Worm (Caenorhabditis elegans) whole organism, L1 larva: Measurements from ENCODE around the gene C03B1.3.

Source experiments
- egl-13 ChIP-seq: sonication (generic microtip); optimal IDR thresholded peaks from 2 replicates; lab custom pipeline; 2016; ENCODE audit warnings: missing genotype, missing genetic modification reagents, missing genetic modification characterization, missing compliant biosample characterization
- elt-3 ChIP-seq, 6 experiments: fragments of 150-350 bp in 1 of 6; sonication (generic microtip); optimal IDR thresholded peaks; 2 replicates each; lab custom pipeline; 2017 to 2018; ENCODE audit warnings: missing biosample characterization in 6 of 6, missing genetic modification characterization in 6 of 6, inconsistent platforms in 1 of 6
- lin-15B ChIP-seq: fragments of 150-350 bp; sonication (generic microtip); optimal IDR thresholded peaks from 3 replicates; lab custom pipeline; 2014; ENCODE audit warnings: missing biosample characterization, missing genetic modification characterization
- mab-9 ChIP-seq: fragments of 200-800 bp; sonication (Bioruptor generic); IDR thresholded peaks from 2 replicates; pipeline ENCODE4 v1.3.6; 2022; ENCODE audit warnings: missing genetic modification reagents, missing genetic modification characterization, missing compliant biosample characterization
- nhr-77 ChIP-seq: fragments of 150-350 bp; optimal IDR thresholded peaks from 2 replicates; lab custom pipeline; 2014; ENCODE audit warnings: missing biosample characterization, missing genetic modification characterization
- pqm-1 ChIP-seq: sonication (generic microtip); optimal IDR thresholded peaks from 3 replicates; lab custom pipeline; 2017; ENCODE audit warnings: missing biosample characterization, missing genetic modification characterization
- snpc-4 ChIP-seq: fragments of 150-350 bp; optimal IDR thresholded peaks from 2 replicates; lab custom pipeline; 2014; ENCODE audit warnings: missing biosample characterization, missing genetic modification characterization
- tbx-2 ChIP-seq: sonication (generic microtip); optimal IDR thresholded peaks from 2 replicates; lab custom pipeline; 2016; ENCODE audit warnings: missing genetic modification characterization, missing compliant biosample characterization
- ztf-11 ChIP-seq, 2 experiments: sonication (generic microtip); optimal IDR thresholded peaks; 2 replicates each; lab custom pipeline; 2016 to 2017; ENCODE audit warnings: missing genetic modification characterization in 2 of 2, missing biosample characterization in 1 of 2, missing compliant biosample characterization in 1 of 2

DNA sequence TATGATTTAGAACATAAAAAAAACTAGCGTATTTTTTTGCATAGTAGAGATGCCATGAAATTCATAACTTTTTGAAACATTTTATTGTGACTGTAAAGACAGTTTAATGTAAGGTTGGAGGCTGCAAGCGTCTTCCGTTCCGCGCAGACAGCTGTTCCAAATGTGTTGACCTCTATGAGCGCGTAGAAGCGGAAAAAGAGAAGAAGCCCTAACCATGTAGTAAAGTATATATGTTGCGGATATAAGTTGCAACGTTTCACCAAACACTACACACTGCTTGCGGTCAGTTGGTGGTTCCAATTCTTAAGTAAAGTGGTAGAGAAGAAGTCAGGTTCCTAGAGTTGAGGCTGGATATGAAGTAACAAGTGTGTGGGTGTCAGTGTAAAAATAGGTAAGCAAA is 22.8 kb downstream of the C03B1.3 start:
- TF ChIP-seq snpc-4 (no peak), mab-9 (GFP tag; lab: Robert Waterston, UW) (no peak), lin-15B (no peak), elt-3 (tag; optimal IDR thresholded peaks at IDR 0.05; lab: Kevin White, UChicago) (no peak), pqm-1 (tag; lab: Kevin White, UChicago) (no peak), nhr-77 (no peak), egl-13 (tag; lab: Kevin White, UChicago) (no peak), tbx-2 (tag; lab: Kevin White, UChicago) (no peak), ztf-11 (tag; optimal IDR thresholded peaks at IDR 0.05; lab: Kevin White, UChicago) (no peak)
